Fruit fly (Drosophila melanogaster) whole organism, embryonic: ENCODE data around the gene CG3703.

Experiments used
- Bteb2 ChIP-seq: fragments of 200-800 bp; sonication (Bioruptor generic); optimal IDR thresholded peaks from 2 replicates; lab custom pipeline; 2016; ENCODE audit warnings: missing biosample characterization, missing genetic modification characterization
- CG10431 ChIP-seq: fragments of 200-800 bp; sonication (Bioruptor generic); optimal IDR thresholded peaks from 3 replicates; lab custom pipeline; 2018; ENCODE audit warnings: missing biosample characterization, mild to moderate bottlenecking, missing genetic modification characterization
- CG11696 ChIP-seq: fragments of 200-800 bp; sonication (Bioruptor generic); IDR thresholded peaks from 2 replicates; pipeline ENCODE4 v1.3.6; 2022; ENCODE audit warnings: missing biosample characterization, missing genetic modification characterization
- CG14014 ChIP-seq: fragments of 200-800 bp; sonication (Bioruptor generic); IDR thresholded peaks from 2 replicates; pipeline ENCODE4 v1.3.6; 2022; ENCODE audit warnings: missing biosample characterization, missing genetic modification characterization
- CG16779 ChIP-seq: fragments of 200-800 bp; sonication (Bioruptor generic); IDR thresholded peaks from 2 replicates; pipeline ENCODE4 v1.3.6; 2022; ENCODE audit warnings: missing biosample characterization, missing genetic modification characterization
- CG17186 ChIP-seq: fragments of 200-800 bp; sonication (Bioruptor generic); optimal IDR thresholded peaks from 3 replicates; lab custom pipeline; 2017; ENCODE audit warnings: missing biosample characterization, missing genetic modification reagents, missing genetic modification characterization
- CG1832 ChIP-seq: fragments of 200-800 bp; sonication (Bioruptor generic); optimal IDR thresholded peaks from 2 replicates; lab custom pipeline; 2017; ENCODE audit warnings: missing biosample characterization, mild to moderate bottlenecking, missing genetic modification characterization, inconsistent platforms
- CG30020 ChIP-seq: fragments of 200-800 bp; optimal IDR thresholded peaks from 2 replicates; lab custom pipeline; 2019; ENCODE audit warnings: missing biosample characterization, mild to moderate bottlenecking, missing genetic modification characterization, moderate library complexity
- CG32767 ChIP-seq: fragments of 200-800 bp; sonication (Bioruptor generic); IDR thresholded peaks from 2 replicates; pipeline ENCODE4 v1.3.6; 2022; ENCODE audit warnings: missing biosample characterization, missing genetic modification characterization
- CG3407 ChIP-seq: fragments of 200-800 bp; sonication (Bioruptor generic); optimal IDR thresholded peaks from 2 replicates; lab custom pipeline; 2018; ENCODE audit warnings: missing biosample characterization, mild to moderate bottlenecking, missing genetic modification characterization
- CG4328 ChIP-seq: fragments of 200-800 bp; sonication (Bioruptor generic); optimal IDR thresholded peaks from 3 replicates; lab custom pipeline; 2017; ENCODE audit warnings: missing biosample characterization, missing genetic modification reagents, missing genetic modification characterization
- CG5180 ChIP-seq: fragments of 200-800 bp; sonication (Bioruptor generic); optimal IDR thresholded peaks from 3 replicates; lab custom pipeline; 2017; ENCODE audit warnings: missing biosample characterization, missing genetic modification characterization, mild to moderate bottlenecking, moderate library complexity, missing genetic modification reagents
- CG7357 ChIP-seq: fragments of 200-800 bp; sonication (Bioruptor generic); IDR thresholded peaks from 3 replicates; pipeline ENCODE4 v1.3.6; 2022; ENCODE audit warnings: missing biosample characterization, missing genetic modification characterization
- CG7745 ChIP-seq: fragments of 200-800 bp; sonication (Bioruptor generic); optimal IDR thresholded peaks from 2 replicates; lab custom pipeline; 2018; ENCODE audit warnings: missing biosample characterization, mild to moderate bottlenecking, missing genetic modification characterization, moderate library complexity
- CG8089 ChIP-seq: fragments of 200-800 bp; sonication (Bioruptor generic); optimal IDR thresholded peaks from 3 replicates; lab custom pipeline; 2016; ENCODE audit warnings: missing biosample characterization, missing genetic modification characterization
- CG9727 ChIP-seq: fragments of 200-800 bp; sonication (Bioruptor generic); optimal IDR thresholded peaks from 3 replicates; lab custom pipeline; 2017; ENCODE audit warnings: missing biosample characterization, mild to moderate bottlenecking, missing genetic modification characterization
- CTCF ChIP-seq: fragments of 200-800 bp; sonication (Bioruptor generic); optimal IDR thresholded peaks from 2 replicates; lab custom pipeline; 2017; ENCODE audit warnings: missing biosample characterization, mild to moderate bottlenecking, missing genetic modification characterization, moderate library complexity
- Dfd ChIP-seq, 2 experiments: fragments of >200 bp; optimal IDR thresholded peaks; 2 replicates each; lab custom pipeline; 2017; ENCODE audit warnings: missing biosample characterization in 2 of 2, missing genetic modification characterization in 2 of 2
- Eip74EF ChIP-seq, 2 experiments: fragments of 200-800 bp in 1 of 2; fragments of >200 bp in 1 of 2; sonication (Bioruptor generic) in 1 of 2; optimal IDR thresholded peaks; 2 replicates each; lab custom pipeline; 2017 to 2019; ENCODE audit warnings: missing biosample characterization in 2 of 2, missing genetic modification characterization in 2 of 2, mild to moderate bottlenecking in 1 of 2, moderate library complexity in 1 of 2
- GATAe ChIP-seq: fragments of 200-800 bp; sonication (Bioruptor generic); conservative IDR thresholded peaks from 2 replicates; pipeline ENCODE4 v1.3.6; 2022; ENCODE audit warnings: missing biosample characterization, missing genetic modification characterization
- H15 ChIP-seq: fragments of 200-800 bp; sonication (Bioruptor generic); IDR thresholded peaks from 3 replicates; pipeline ENCODE4 v1.3.6; 2022; ENCODE audit warnings: missing biosample characterization, missing genetic modification characterization
- HLHmδ ChIP-seq: fragments of 200-800 bp; sonication (Bioruptor generic); optimal IDR thresholded peaks from 2 replicates; lab custom pipeline; 2018; ENCODE audit warnings: missing biosample characterization, mild to moderate bottlenecking, missing genetic modification characterization, moderate library complexity
- Hmx ChIP-seq: fragments of 200-800 bp; sonication (Bioruptor generic); optimal IDR thresholded peaks from 2 replicates; lab custom pipeline; 2016; ENCODE audit warnings: missing biosample characterization, missing genetic modification characterization
- Mad ChIP-seq: fragments of 200-800 bp; sonication (Bioruptor generic); optimal IDR thresholded peaks from 2 replicates; lab custom pipeline; 2016; ENCODE audit warnings: missing biosample characterization, missing genetic modification characterization
- Side ChIP-seq: fragments of 200-800 bp; sonication (Bioruptor generic); optimal IDR thresholded peaks from 2 replicates; lab custom pipeline; 2016; ENCODE audit warnings: missing biosample characterization, missing genetic modification characterization
- Tbp ChIP-seq: fragments of >200 bp; optimal IDR thresholded peaks from 2 replicates; lab custom pipeline; 2018; ENCODE audit warnings: missing biosample characterization, missing genetic modification characterization
- amos ChIP-seq: fragments of 200-800 bp; sonication (Bioruptor generic); IDR thresholded peaks from 2 replicates; pipeline ENCODE4 v1.3.6; 2022; ENCODE audit warnings: missing biosample characterization, missing genetic modification characterization; ENCODE audit not compliant: partially characterized antibody
- cato ChIP-seq: fragments of 200-800 bp; sonication (Bioruptor generic); optimal IDR thresholded peaks from 2 replicates; lab custom pipeline; 2016; ENCODE audit warnings: missing biosample characterization, missing genetic modification characterization, borderline replicate concordance
- chn ChIP-seq: fragments of 200-800 bp; sonication (Bioruptor generic); optimal IDR thresholded peaks from 2 replicates; lab custom pipeline; 2016; ENCODE audit warnings: missing biosample characterization, missing genetic modification characterization
- corto ChIP-seq: fragments of 200-800 bp; sonication (Bioruptor generic); optimal IDR thresholded peaks from 2 replicates; lab custom pipeline; 2016; ENCODE audit warnings: missing biosample characterization, mild to moderate bottlenecking, missing genetic modification characterization, moderate library complexity
- da ChIP-seq: fragments of 200-800 bp; sonication (Bioruptor generic); optimal IDR thresholded peaks from 2 replicates; lab custom pipeline; 2016; ENCODE audit warnings: missing biosample characterization, missing genetic modification characterization
- dan ChIP-seq: fragments of 200-800 bp; sonication (Bioruptor generic); IDR thresholded peaks from 2 replicates; pipeline ENCODE4 v1.3.6; 2022; ENCODE audit warnings: missing biosample characterization, missing genetic modification characterization
- danr ChIP-seq: fragments of 200-800 bp; sonication (Bioruptor generic); IDR thresholded peaks from 2 replicates; pipeline ENCODE4 v1.3.6; 2022; ENCODE audit warnings: missing biosample characterization, missing genetic modification characterization
- dati ChIP-seq: fragments of 200-800 bp; sonication (Bioruptor generic); IDR thresholded peaks from 2 replicates; pipeline ENCODE4 v1.3.6; 2022; ENCODE audit warnings: missing biosample characterization, missing genetic modification characterization
- emc ChIP-seq: fragments of 200-800 bp; sonication (Bioruptor generic); optimal IDR thresholded peaks from 2 replicates; lab custom pipeline; 2016; ENCODE audit warnings: missing biosample characterization, missing genetic modification characterization
- ewg ChIP-seq: fragments of 200-800 bp; sonication (Bioruptor generic); optimal IDR thresholded peaks from 3 replicates; lab custom pipeline; 2017; ENCODE audit warnings: mild to moderate bottlenecking, missing biosample characterization, missing genetic modification reagents, missing genetic modification characterization
- gem ChIP-seq: fragments of 200-800 bp; sonication (Bioruptor generic); optimal IDR thresholded peaks from 2 replicates; lab custom pipeline; 2019; ENCODE audit warnings: missing biosample characterization, mild to moderate bottlenecking, missing genetic modification characterization, moderate library complexity
- grau ChIP-seq: fragments of 200-800 bp; optimal IDR thresholded peaks from 3 replicates; lab custom pipeline; 2019; ENCODE audit warnings: missing biosample characterization, mild to moderate bottlenecking, missing genetic modification characterization, moderate library complexity
- lab ChIP-seq: fragments of 200-800 bp; sonication (Bioruptor generic); optimal IDR thresholded peaks from 3 replicates; lab custom pipeline; 2017; ENCODE audit warnings: missing biosample characterization, missing genetic modification characterization, mild to moderate bottlenecking, moderate library complexity, missing genetic modification reagents
- lilli ChIP-seq: fragments of 200-800 bp; sonication (Bioruptor generic); optimal IDR thresholded peaks from 3 replicates; lab custom pipeline; 2016; ENCODE audit warnings: missing biosample characterization, missing genetic modification characterization
- lmd ChIP-seq: fragments of 200-800 bp; sonication (Bioruptor generic); IDR thresholded peaks from 2 replicates; pipeline ENCODE4 v1.3.6; 2022; ENCODE audit warnings: missing biosample characterization, missing genetic modification characterization
- lola ChIP-seq, 3 experiments: fragments of >200 bp in 2 of 3; fragments of 200-800 bp in 1 of 3; sonication (Bioruptor generic) in 1 of 3; optimal IDR thresholded peaks; 2 replicates each; lab custom pipeline; 2017 to 2019; ENCODE audit warnings: missing biosample characterization in 3 of 3, missing genetic modification characterization in 3 of 3, mild to moderate bottlenecking in 1 of 3, moderate library complexity in 1 of 3
- lov ChIP-seq, 2 experiments: fragments of 200-800 bp in 1 of 2; fragments of >200 bp in 1 of 2; sonication (Bioruptor generic) in 1 of 2; IDR thresholded peaks in 1 of 2; optimal IDR thresholded peaks in 1 of 2; 2 replicates in 1 of 2; 3 replicates in 1 of 2; pipeline versions ENCODE4 v1.3.6 to Lab custom; 2017 to 2022; ENCODE audit warnings: missing biosample characterization in 1 of 2, missing genetic modification characterization in 1 of 2
- mam ChIP-seq: fragments of 200-800 bp; sonication (Bioruptor generic); optimal IDR thresholded peaks from 3 replicates; lab custom pipeline; 2016; ENCODE audit warnings: missing biosample characterization, missing genetic modification characterization
- nerfin-2 ChIP-seq: fragments of 200-800 bp; sonication (Bioruptor generic); IDR thresholded peaks from 2 replicates; pipeline ENCODE4 v1.3.6; 2022; ENCODE audit warnings: missing biosample characterization, missing genetic modification characterization; ENCODE audit not compliant: partially characterized antibody
- sd ChIP-seq: fragments of 200-800 bp; sonication (Bioruptor generic); optimal IDR thresholded peaks from 3 replicates; lab custom pipeline; 2018; ENCODE audit warnings: missing biosample characterization, mild to moderate bottlenecking, missing genetic modification characterization, moderate library complexity
- sisA ChIP-seq: fragments of 200-800 bp; sonication (Bioruptor generic); IDR thresholded peaks from 2 replicates; pipeline ENCODE4 v1.3.6; 2022; ENCODE audit warnings: missing biosample characterization, missing genetic modification characterization
- tll ChIP-seq, 2 experiments: fragments of 200-800 bp in 1 of 2; fragments of >200 bp in 1 of 2; sonication (Bioruptor generic) in 1 of 2; optimal IDR thresholded peaks; 2 replicates each; lab custom pipeline; 2017 to 2019; ENCODE audit warnings: missing biosample characterization in 2 of 2, missing genetic modification characterization in 2 of 2, mild to moderate bottlenecking in 1 of 2, moderate library complexity in 1 of 2
- tna ChIP-seq: fragments of 200-800 bp; sonication (Bioruptor generic); IDR thresholded peaks from 2 replicates; pipeline ENCODE4 v1.3.6; 2022; ENCODE audit warnings: missing biosample characterization, missing genetic modification characterization; ENCODE audit not compliant: partially characterized antibody
- tup ChIP-seq: fragments of 200-800 bp; sonication (Bioruptor generic); optimal IDR thresholded peaks from 2 replicates; lab custom pipeline; 2016; ENCODE audit warnings: missing biosample characterization, mild to moderate bottlenecking, missing genetic modification characterization, moderate library complexity
- zen ChIP-seq: fragments of 200-800 bp; sonication (Bioruptor generic); optimal IDR thresholded peaks from 3 replicates; lab custom pipeline; 2018; ENCODE audit warnings: missing biosample characterization, mild to moderate bottlenecking, missing genetic modification characterization, moderate library complexity

The CG3703 gene

DNA sequence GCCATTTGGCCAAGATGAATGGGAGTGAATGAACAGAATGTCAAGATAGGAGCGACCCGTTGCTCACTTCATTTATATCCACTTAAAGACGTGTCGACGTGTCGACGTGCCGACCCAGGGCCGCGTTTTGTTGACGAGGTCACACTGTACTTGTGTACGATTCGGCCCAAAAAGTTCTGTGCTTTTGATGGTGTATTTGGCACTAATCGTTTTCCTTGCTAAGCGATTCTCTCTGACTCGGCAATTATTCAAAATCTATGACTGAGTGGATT is 2.6 kb upstream of the CG3703 start (continued):
- TF ChIP-seq CG17186 (GFP tag; lab: Kevin White, UChicago) (no peak), CTCF (no peak), tll (GFP tag; optimal IDR thresholded peaks at IDR 0.05; lab: Kevin White, UChicago) (no peak), CG1832 (GFP tag; lab: Kevin White, UChicago) (no peak), CG4328 (no peak), lilli (GFP tag; lab: Kevin White, UChicago) (peak; percentile 4), Hmx (GFP tag; lab: Kevin White, UChicago) (no peak), Tbp (GFP tag; lab: Kevin White, UChicago) (no peak), tup (GFP tag; lab: Kevin White, UChicago) (no peak), CG8089 (GFP tag; lab: Kevin White, UChicago) (no peak), lab (GFP tag; lab: Kevin White, UChicago) (peak; percentile 57), emc (GFP tag; lab: Kevin White, UChicago) (no peak), dan (GFP tag; lab: Robert Waterston, UW) (no peak), grau (peak; percentile 79), CG5180 (GFP tag; lab: Kevin White, UChicago) (no peak), mam (GFP tag; lab: Kevin White, UChicago) (peak; percentile 43), CG7357 (GFP tag; lab: Robert Waterston, UW) (no peak), ewg (GFP tag; lab: Kevin White, UChicago) (no peak), lmd (GFP tag; lab: Robert Waterston, UW) (peak; percentile 43; the same call in 1 of the 2 replicates), GATAe (GFP tag; lab: Robert Waterston, UW) (no peak; the same call in 1 of the 2 replicates), Dfd (GFP tag; optimal IDR thresholded peaks at IDR 0.05; lab: Kevin White, UChicago) (no peak), CG11696 (GFP tag; lab: Robert Waterston, UW) (no peak), CG9727 (GFP tag; lab: Kevin White, UChicago) (no peak), lola (GFP tag; optimal IDR thresholded peaks at IDR 0.05; lab: Kevin White, UChicago) (no peak), tna (GFP tag; lab: Robert Waterston, UW) (no peak), CG7745 (no peak), H15 (GFP tag; lab: Robert Waterston, UW) (0 out of 3 replicates have a peak, but pooled peaks have one; percentile 15), cato (GFP tag; lab: Kevin White, UChicago) (no peak), sisA (no peak), zen (tag; lab: Kevin White, UChicago) (no peak), danr (GFP tag; lab: Robert Waterston, UW) (no peak), Bteb2 (no peak), Mad (GFP tag; lab: Kevin White, UChicago) (no peak), CG14014 (no peak; the same call in 1 of the 2 replicates), amos (no peak), CG10431 (GFP tag; lab: Kevin White, UChicago) (no peak), corto (GFP tag; lab: Kevin White, UChicago) (no peak), HLHmδ (GFP tag; lab: Kevin White, UChicago) (no peak), chn (GFP tag; lab: Kevin White, UChicago) (no peak), gem (tag; lab: Kevin White, UChicago) (peak; percentile 20), Side (GFP tag; lab: Kevin White, UChicago) (no peak), sd (no peak), da (GFP tag; lab: Kevin White, UChicago) (no peak), CG32767 (GFP tag; lab: Robert Waterston, UW) (no peak), lov (optimal IDR thresholded peaks at IDR 0.05; lab: Kevin White, UChicago) (no peak), lov (GFP tag; IDR thresholded peaks at IDR 0.05; lab: Robert Waterston, UW) (no peak), nerfin-2 (GFP tag; lab: Robert Waterston, UW) (no peak), Eip74EF (GFP tag; optimal IDR thresholded peaks at IDR 0.05; lab: Kevin White, UChicago) (no peak), dati (GFP tag; lab: Robert Waterston, UW) (no peak), CG3407 (GFP tag; lab: Kevin White, UChicago) (no peak), CG30020 (tag; lab: Kevin White, UChicago) (no peak), CG16779 (GFP tag; lab: Robert Waterston, UW) (no peak)
